Worm (Caenorhabditis elegans): Measurements from ENCODE around the gene lys-7.

DNA sequence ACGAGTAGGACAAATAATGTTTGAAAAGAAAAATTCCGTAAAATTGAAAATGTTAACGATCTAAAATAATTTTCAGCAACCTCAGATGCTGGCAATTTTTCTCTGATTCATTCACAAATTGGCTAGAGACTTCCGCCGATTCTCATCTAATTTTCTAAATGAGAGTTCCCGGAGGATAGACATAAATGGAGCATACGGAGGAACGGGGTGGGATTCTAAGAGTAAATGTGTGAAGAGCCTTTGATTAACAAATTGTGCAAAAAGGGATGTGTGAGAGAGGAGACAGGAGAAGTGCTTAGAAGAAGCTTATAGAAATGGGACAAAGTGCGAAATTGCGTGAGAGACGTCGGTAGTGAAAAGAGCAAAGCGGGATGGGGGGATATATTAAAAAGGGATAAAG, 30.8 kb downstream of the lys-7 start:
- no peak for TF ChIP-seq fos-1 (tag; optimal IDR thresholded peaks at IDR 0.05)
- TF ChIP-seq fkh-10 (GFP tag; optimal IDR thresholded peaks at IDR 0.05) = peak; percentile 21
- TF ChIP-seq R02D3.7 (tag; optimal IDR thresholded peaks at IDR 0.05) = no peak
